Worm (Caenorhabditis elegans): Measurements from ENCODE around the gene F48G7.13.

F48G7.13 gene

DNA sequence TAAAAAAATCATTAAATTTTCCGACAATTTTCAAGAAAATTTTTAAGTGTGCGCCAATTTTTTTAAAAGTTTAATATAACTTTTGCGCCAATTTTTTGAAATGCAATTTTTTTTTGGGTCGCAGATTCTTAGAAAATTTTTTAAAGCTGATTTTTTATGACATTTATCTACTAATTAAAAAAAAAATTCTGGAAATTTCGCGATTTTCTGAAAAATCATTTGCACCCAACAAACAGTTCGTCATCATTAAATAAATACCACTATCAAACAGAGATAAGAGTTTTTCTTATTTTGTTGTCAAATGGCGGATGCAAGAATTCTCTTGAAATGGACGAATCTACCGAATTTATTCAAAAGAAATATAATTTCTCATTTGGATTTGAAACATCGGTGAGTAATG lies at the start of gene F48G7.13:
Gene F48G7.13 (plus strand): TSS at position 301 of the 400 bp plus-strand sequence.
- TF ChIP-seq nhr-11 (tag; optimal IDR thresholded peaks at IDR 0.05) = no peak

DNA sequence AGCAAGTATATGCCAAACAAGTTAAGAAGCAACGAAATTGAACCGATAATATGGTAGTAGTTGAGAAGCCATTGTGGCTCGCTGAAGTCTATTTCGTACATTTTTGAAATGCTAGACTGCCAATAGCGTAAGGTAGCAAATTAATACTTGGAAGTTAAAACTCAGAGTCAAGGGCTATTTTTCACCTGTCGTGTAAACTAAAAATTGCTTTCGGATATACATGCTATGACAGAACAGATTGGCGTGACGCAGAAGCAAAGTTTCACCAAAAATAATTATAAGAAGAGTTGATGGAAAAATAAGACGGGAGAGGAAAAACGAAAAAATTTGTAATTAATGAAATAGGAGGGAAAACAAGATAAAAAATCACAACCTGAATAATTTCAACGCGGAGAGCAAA lies 49.4 kb upstream of the F48G7.13 start, which contains the start of gene sri-73:
Gene sri-73 (minus strand): TSS at position 101 of the 400 bp plus-strand sequence.
- no peak for TF ChIP-seq elt-3 (tag; optimal IDR thresholded peaks at IDR 0.05)
- no peak for TF ChIP-seq nhr-28 (tag; optimal IDR thresholded peaks at IDR 0.05)
- no peak for TF ChIP-seq hmg-11 (tag; optimal IDR thresholded peaks at IDR 0.05)
- TF ChIP-seq nhr-11 (tag; optimal IDR thresholded peaks at IDR 0.05) = no peak
- TF ChIP-seq ZK546.5 (tag; optimal IDR thresholded peaks at IDR 0.05) = no peak
- TF ChIP-seq nhr-67 (tag; optimal IDR thresholded peaks at IDR 0.05) = no peak
- TF ChIP-seq fkh-2 (tag; optimal IDR thresholded peaks at IDR 0.05) = no peak
- TF ChIP-seq pqm-1 (tag; optimal IDR thresholded peaks at IDR 0.05) = no peak
- TF ChIP-seq elt-1 (tag; optimal IDR thresholded peaks at IDR 0.05) = no peak
- no peak for TF ChIP-seq sea-2 (GFP tag; optimal IDR thresholded peaks at IDR 0.05)
- no peak for TF ChIP-seq ceh-28 (tag; optimal IDR thresholded peaks at IDR 0.05)
- no peak for TF ChIP-seq ceh-16 (tag; optimal IDR thresholded peaks at IDR 0.05)
- no peak for TF ChIP-seq ztf-4 (tag; optimal IDR thresholded peaks at IDR 0.05)
- no peak for TF ChIP-seq zag-1 (tag; optimal IDR thresholded peaks at IDR 0.05)
- no peak for TF ChIP-seq fkh-10 (GFP tag; optimal IDR thresholded peaks at IDR 0.05)

DNA sequence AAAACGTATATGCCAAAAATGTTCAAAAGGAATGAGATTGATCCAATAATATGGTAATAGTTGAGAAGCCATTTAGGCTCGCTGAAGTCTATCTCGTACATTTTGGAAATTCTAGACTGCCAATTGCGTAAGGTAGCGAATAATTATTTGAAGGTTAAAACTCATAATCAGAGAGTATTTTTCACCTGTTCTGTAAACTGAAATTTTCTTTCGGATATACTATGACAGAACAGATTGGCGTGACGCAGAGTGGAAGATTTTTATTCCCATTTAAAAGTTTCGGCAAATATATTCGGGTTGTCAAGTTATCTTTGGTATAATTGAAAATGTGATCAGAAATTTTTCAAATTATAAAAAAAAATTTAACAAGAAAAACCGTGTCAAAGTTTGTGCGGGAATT lies 47.3 kb upstream of the F48G7.13 start, which contains the start of gene sri-72:
Gene sri-72 (minus strand): TSS at position 101 of the 400 bp plus-strand sequence.
- TF ChIP-seq ceh-9 (tag; optimal IDR thresholded peaks at IDR 0.05) (no peak), nhr-23 (tag; optimal IDR thresholded peaks at IDR 0.05) (no peak), ceh-28 (tag; optimal IDR thresholded peaks at IDR 0.05) (no peak), pqm-1 (tag; optimal IDR thresholded peaks at IDR 0.05) (no peak)

DNA sequence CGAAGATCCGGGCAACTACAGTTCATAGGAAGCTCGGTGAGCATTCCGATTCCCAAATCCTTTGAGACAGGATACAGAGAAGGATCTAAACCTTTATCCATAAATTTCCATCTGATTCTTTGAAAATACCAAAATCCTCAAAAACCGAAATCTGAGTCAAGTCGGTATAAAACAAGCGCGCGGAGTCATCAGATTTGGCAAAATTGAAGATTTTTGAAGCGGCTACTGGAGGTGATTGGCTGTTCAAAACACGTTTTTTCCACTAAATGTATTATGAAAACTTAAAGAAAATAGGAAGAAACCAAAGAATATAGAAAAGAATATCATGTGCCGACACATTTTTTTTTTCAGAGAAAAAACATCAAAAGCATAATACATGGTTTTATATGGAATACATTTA lies 40.7 kb upstream of the F48G7.13 start, which contains the start of gene C14C6.13:
Gene C14C6.13 (minus strand): TSS at position 101 of the 400 bp plus-strand sequence.
- TF ChIP-seq nhr-12 (tag; optimal IDR thresholded peaks at IDR 0.05) = no peak
- no peak for TF ChIP-seq unc-39 (tag; optimal IDR thresholded peaks at IDR 0.05)
- TF ChIP-seq ama-1 (optimal IDR thresholded peaks at IDR 0.05) = no peak
- no peak for TF ChIP-seq snpc-4 (tag; optimal IDR thresholded peaks at IDR 0.05)
- no peak for TF ChIP-seq lsy-12 (tag; optimal IDR thresholded peaks at IDR 0.05)
- TF ChIP-seq sea-2 (GFP tag; optimal IDR thresholded peaks at IDR 0.05) = no peak
- no peak for TF ChIP-seq pqm-1 (tag; optimal IDR thresholded peaks at IDR 0.05)
- no peak for TF ChIP-seq elt-3 (tag; optimal IDR thresholded peaks at IDR 0.05)
- TF ChIP-seq R02D3.7 (tag; optimal IDR thresholded peaks at IDR 0.05) = no peak
- no peak for TF ChIP-seq egl-27 (tag; optimal IDR thresholded peaks at IDR 0.05)
- TF ChIP-seq zag-1 (tag; optimal IDR thresholded peaks at IDR 0.05) = no peak
- TF ChIP-seq nhr-28 (tag; optimal IDR thresholded peaks at IDR 0.05) = no peak
- no peak for TF ChIP-seq fkh-2 (tag; optimal IDR thresholded peaks at IDR 0.05)
- TF ChIP-seq egl-5 (tag; optimal IDR thresholded peaks at IDR 0.05) = no peak
- TF ChIP-seq ztf-4 (tag; optimal IDR thresholded peaks at IDR 0.05) = no peak
- no peak for TF ChIP-seq fkh-10 (GFP tag; optimal IDR thresholded peaks at IDR 0.05)
- TF ChIP-seq nhr-237 (tag; optimal IDR thresholded peaks at IDR 0.05) = no peak
- TF ChIP-seq nhr-11 (tag; optimal IDR thresholded peaks at IDR 0.05) = no peak
- no peak for TF ChIP-seq ztf-11 (tag; optimal IDR thresholded peaks at IDR 0.05)
- no peak for TF ChIP-seq ceh-28 (tag; optimal IDR thresholded peaks at IDR 0.05)

DNA sequence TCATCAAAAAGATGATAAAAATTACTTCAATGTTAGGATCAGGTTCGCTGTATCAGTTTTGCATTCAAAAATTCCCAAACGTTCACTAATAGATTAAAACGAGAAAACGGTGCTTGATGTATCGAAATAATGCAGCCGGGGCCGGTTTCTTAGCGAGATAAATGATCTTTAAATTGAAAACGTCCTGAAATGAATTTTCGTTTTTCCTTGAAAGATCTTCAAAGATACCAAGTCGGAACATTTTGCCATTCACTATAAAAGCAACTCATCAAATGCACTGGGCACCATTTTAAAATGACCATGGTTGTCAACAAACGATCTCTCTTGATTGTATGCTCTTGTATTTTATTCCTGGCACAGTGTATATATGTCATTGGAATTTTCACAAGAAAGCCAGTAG lies 39.3 kb upstream of the F48G7.13 start, which contains the start of gene K06H6.5:
Gene K06H6.5 (plus strand): TSS at position 301 of the 400 bp plus-strand sequence.
- no peak for TF ChIP-seq pqm-1 (tag; optimal IDR thresholded peaks at IDR 0.05)
- TF ChIP-seq fkh-10 (GFP tag; optimal IDR thresholded peaks at IDR 0.05) = no peak
- TF ChIP-seq ZK546.5 (tag; optimal IDR thresholded peaks at IDR 0.05) = no peak
- no peak for TF ChIP-seq ceh-82 (tag; optimal IDR thresholded peaks at IDR 0.05)
- TF ChIP-seq elt-1 (tag; optimal IDR thresholded peaks at IDR 0.05) = no peak
- no peak for TF ChIP-seq elt-3 (tag; optimal IDR thresholded peaks at IDR 0.05)
- TF ChIP-seq aly-2 (tag; optimal IDR thresholded peaks at IDR 0.05) = no peak
- no peak for TF ChIP-seq nhr-11 (tag; optimal IDR thresholded peaks at IDR 0.05)
- no peak for TF ChIP-seq nhr-23 (tag; optimal IDR thresholded peaks at IDR 0.05)
- TF ChIP-seq mdl-1 (tag; optimal IDR thresholded peaks at IDR 0.05) = no peak
- no peak for TF ChIP-seq unc-62 (GFP tag; optimal IDR thresholded peaks at IDR 0.05)
- no peak for TF ChIP-seq ztf-4 (tag; optimal IDR thresholded peaks at IDR 0.05)

DNA sequence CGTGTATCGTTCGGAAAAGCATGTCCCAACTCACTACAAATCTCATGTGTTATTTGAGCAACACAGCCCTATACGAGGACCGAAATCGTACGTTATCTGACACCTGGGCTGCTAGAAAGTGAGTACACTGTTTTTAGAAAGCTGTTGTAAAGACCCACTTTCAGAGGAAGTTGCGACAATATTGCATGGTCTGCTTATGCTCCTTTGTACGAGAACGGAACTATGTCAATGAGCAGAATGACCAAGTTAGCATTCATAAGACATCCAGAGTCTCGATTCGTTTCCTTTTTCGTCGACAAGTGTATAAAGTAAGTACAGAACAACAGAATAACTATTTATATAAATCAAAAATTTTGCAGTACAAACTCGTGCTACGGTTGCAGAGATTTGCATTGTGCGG lies 38.5 kb upstream of the F48G7.13 start:
- TF ChIP-seq pqm-1 (tag; optimal IDR thresholded peaks at IDR 0.05) (no peak), ceh-16 (tag; optimal IDR thresholded peaks at IDR 0.05) (no peak), ztf-11 (tag; optimal IDR thresholded peaks at IDR 0.05) (no peak), ztf-4 (tag; optimal IDR thresholded peaks at IDR 0.05) (no peak), nhr-67 (tag; optimal IDR thresholded peaks at IDR 0.05) (no peak), elt-2 (tag; optimal IDR thresholded peaks at IDR 0.05) (no peak), nhr-11 (tag; optimal IDR thresholded peaks at IDR 0.05) (no peak)
